Fruit fly (Drosophila melanogaster) whole organism, prepupa: ENCODE data around the gene Pif1.

ENCODE experiments used
- CG11294 ChIP-seq: fragments of 200-800 bp; sonication (Bioruptor generic); IDR thresholded peaks from 2 replicates; pipeline ENCODE4 v1.3.6; 2022; ENCODE audit warnings: missing biosample characterization, missing genetic modification characterization
- CG34406 ChIP-seq: fragments of 200-800 bp; sonication (Bioruptor generic); optimal IDR thresholded peaks from 3 replicates; lab custom pipeline; 2016; ENCODE audit warnings: missing biosample characterization, missing genetic modification characterization
- CG8119 ChIP-seq: fragments of 200-800 bp; sonication (Bioruptor generic); IDR thresholded peaks from 3 replicates; pipeline ENCODE4 v1.3.6; 2022; ENCODE audit warnings: missing biosample characterization, missing genetic modification characterization
- CG8319 ChIP-seq: fragments of 200-800 bp; sonication (Bioruptor generic); optimal IDR thresholded peaks from 3 replicates; lab custom pipeline; 2016; ENCODE audit warnings: missing biosample characterization, missing genetic modification characterization
- Eip78C ChIP-seq: fragments of 200-800 bp; sonication (Bioruptor generic); peaks from one replicate; lab custom pipeline; 2016; ENCODE audit warnings: missing biosample characterization, missing genetic modification characterization
- Hr39 ChIP-seq: fragments of 200-800 bp; sonication (Bioruptor generic); optimal IDR thresholded peaks from 2 replicates; lab custom pipeline; 2016; ENCODE audit warnings: missing biosample characterization, missing genetic modification characterization
- Smox ChIP-seq: fragments of 200-800 bp; sonication (Bioruptor generic); optimal IDR thresholded peaks from 3 replicates; lab custom pipeline; 2016; ENCODE audit warnings: missing biosample characterization, missing genetic modification characterization
- Sox15 ChIP-seq: fragments of 200-800 bp; sonication (Bioruptor generic); optimal IDR thresholded peaks from 3 replicates; lab custom pipeline; 2016; ENCODE audit warnings: missing biosample characterization, missing genetic modification characterization
- cyc ChIP-seq: fragments of 200-800 bp; sonication (Bioruptor generic); optimal IDR thresholded peaks from 3 replicates; lab custom pipeline; 2016; ENCODE audit warnings: missing biosample characterization, missing genetic modification characterization
- spab ChIP-seq: fragments of 200-800 bp; sonication (Bioruptor generic); optimal IDR thresholded peaks from 2 replicates; lab custom pipeline; 2017; ENCODE audit warnings: missing biosample characterization, mild to moderate bottlenecking, missing genetic modification characterization, missing genetic modification reagents
- svp ChIP-seq: fragments of 200-800 bp; sonication (Bioruptor generic); peaks from one replicate; lab custom pipeline; 2016; ENCODE audit warnings: missing biosample characterization, missing genetic modification characterization
- vri ChIP-seq: fragments of 200-800 bp; sonication (Bioruptor generic); optimal IDR thresholded peaks from 3 replicates; lab custom pipeline; 2016; ENCODE audit warnings: missing biosample characterization, mild to moderate bottlenecking, missing genetic modification characterization

DNA sequence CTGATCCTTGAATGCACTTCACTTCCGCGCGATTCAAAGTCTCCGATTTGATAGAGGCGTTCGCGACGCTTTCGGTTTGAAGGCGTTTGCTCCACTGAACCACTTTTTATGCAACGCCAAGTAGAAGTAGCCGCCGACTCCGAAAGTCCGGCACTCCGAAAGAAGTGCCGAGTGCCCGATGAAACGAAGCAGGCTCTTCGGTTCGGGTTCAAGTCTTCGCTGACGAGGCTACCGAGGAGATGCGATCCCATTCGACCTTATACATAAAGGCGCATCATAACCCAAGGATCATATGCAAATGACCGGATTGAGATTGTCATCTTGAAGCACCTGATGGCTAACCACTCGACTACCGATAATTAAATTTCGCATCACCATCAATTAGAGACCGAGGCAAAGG, 21.2 kb upstream of the Pif1 start, which contains the start of gene CG15414:
- TF ChIP-seq Smox (GFP tag; lab: Kevin White, UChicago) (no peak), Hr39 (GFP tag; lab: Kevin White, UChicago) (no peak), CG8319 (GFP tag; lab: Kevin White, UChicago) (no peak), cyc (GFP tag; lab: Kevin White, UChicago) (no peak), CG8119 (GFP tag; lab: Robert Waterston, UW) (no peak), CG11294 (GFP tag; lab: Robert Waterston, UW) (no peak), Sox15 (no peak), spab (GFP tag; lab: Kevin White, UChicago) (no peak), vri (GFP tag; lab: Kevin White, UChicago) (no peak), svp (no peak), CG34406 (no peak), Eip78C (GFP tag; lab: Kevin White, UChicago) (no peak)
